Worm (Caenorhabditis elegans): ENCODE data around the gene lgc-18.
A peak's percentile ranks its signal among the peaks of the same experiment; 100 is the strongest.

The lgc-18 gene

DNA sequence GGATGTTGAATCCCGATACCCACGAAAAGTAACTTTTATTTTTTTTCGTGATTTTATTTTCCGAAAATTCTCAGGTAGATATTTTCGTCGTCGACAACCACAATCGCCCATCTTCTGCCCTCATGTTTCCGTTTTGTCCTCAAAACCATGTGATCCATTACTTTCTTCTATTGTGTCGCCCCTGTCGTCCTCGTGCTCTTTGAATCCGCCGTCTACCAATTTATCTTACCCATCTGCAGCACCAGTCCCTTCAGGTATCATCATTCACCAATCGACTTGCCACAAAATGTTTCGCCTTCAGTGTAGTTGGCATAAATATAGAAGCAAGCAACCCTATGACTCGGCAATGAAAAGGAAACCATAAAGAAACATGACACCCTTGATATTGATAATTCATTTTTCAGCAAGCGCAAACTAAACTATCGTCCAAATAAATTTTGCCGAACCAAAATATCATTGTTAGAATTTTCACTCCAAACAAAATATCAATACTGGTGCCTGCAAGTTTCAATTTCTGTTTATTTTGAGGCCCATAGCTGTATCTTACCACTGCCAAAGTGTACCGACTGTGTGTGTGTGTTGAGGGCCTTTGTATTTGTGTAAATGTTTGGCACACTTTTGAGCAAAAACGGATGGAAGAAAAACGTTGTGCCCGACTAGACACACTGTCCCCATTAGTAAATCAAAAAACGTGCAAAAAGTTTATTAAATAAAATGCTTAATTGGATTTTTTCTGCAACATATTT lies 42.4 kb downstream of the lgc-18 start:
- TF ChIP-seq ceh-36 (tag; optimal IDR thresholded peaks at IDR 0.05) (no peak), hmg-4 (GFP tag; optimal IDR thresholded peaks at IDR 0.05) (no peak), flt-1 (GFP tag; IDR thresholded peaks at IDR 0.05) (no peak), sea-1 (GFP tag; conservative IDR thresholded peaks at IDR 0.05) (no peak), hmbx-1 (tag; optimal IDR thresholded peaks at IDR 0.05) (no peak), tbx-11 (GFP tag; IDR thresholded peaks at IDR 0.05) (no peak), tra-4 (tag; optimal IDR thresholded peaks at IDR 0.05) (no peak), B0310.2 (tag; optimal IDR thresholded peaks at IDR 0.05) (no peak), tbx-37 (GFP tag; conservative IDR thresholded peaks at IDR 0.05) (no peak), hnd-1 (tag; optimal IDR thresholded peaks at IDR 0.05) (no peak), ets-7 (tag; optimal IDR thresholded peaks at IDR 0.05) (no peak), ceh-13 (GFP tag; optimal IDR thresholded peaks at IDR 0.05) (no peak), F13C5.2 (tag; optimal IDR thresholded peaks at IDR 0.05) (no peak), aly-1 (tag; optimal IDR thresholded peaks at IDR 0.05) (no peak), ama-1 (optimal IDR thresholded peaks at IDR 0.05) (no peak)

DNA sequence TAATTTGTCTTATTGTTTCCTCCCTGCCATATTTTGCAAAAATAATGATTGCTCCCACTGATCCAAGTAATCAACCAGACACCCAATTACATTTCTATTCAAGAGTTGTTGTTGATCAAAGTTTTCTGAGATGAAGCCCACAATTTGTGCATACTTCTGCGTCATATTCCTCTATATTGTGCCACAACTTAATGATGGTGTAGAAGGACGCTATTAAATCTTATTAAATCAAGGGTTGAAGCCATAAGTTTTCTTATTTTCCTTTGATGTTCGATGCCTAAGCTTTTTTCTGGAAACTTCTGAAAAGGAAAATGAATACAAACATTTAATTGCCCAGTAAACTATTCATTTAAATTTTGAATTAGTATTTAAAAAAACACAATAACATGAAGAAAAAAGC lies 43.4 kb downstream of the lgc-18 start:
- no peak for TF ChIP-seq tbx-37 (GFP tag; conservative IDR thresholded peaks at IDR 0.05)
- peak; percentile 5 for TF ChIP-seq ama-1 (optimal IDR thresholded peaks at IDR 0.05)

ce11 chrX:12169390-12169789 lies 44.0 kb downstream of the lgc-18 start:
- TF ChIP-seq ama-1 (optimal IDR thresholded peaks at IDR 0.05) (peak; percentile 38), tbx-11 (GFP tag; IDR thresholded peaks at IDR 0.05) (no peak)

ce11 chrX:12171631-12172348 lies 46.4 kb downstream of the lgc-18 start, which contains the start of gene F57G12.1:
TSS of gene F57G12.1 (minus strand) at chrX:12171681.
- TF ChIP-seq ceh-13 (GFP tag; optimal IDR thresholded peaks at IDR 0.05) (peak; percentile 7), tbx-11 (GFP tag; IDR thresholded peaks at IDR 0.05) (no peak), F13C5.2 (tag; optimal IDR thresholded peaks at IDR 0.05) (peak; percentile 15), ceh-36 (tag; optimal IDR thresholded peaks at IDR 0.05) (peak; percentile 83), hmg-4 (GFP tag; optimal IDR thresholded peaks at IDR 0.05) (peak; percentile 83), tra-4 (tag; optimal IDR thresholded peaks at IDR 0.05) (no peak), flt-1 (GFP tag; IDR thresholded peaks at IDR 0.05) (peak; percentile 11; the same call in 1 of the 2 replicates), sea-1 (GFP tag; conservative IDR thresholded peaks at IDR 0.05) (no peak)

- TF ChIP-seq hmbx-1 (tag; optimal IDR thresholded peaks at IDR 0.05) (no peak), ceh-13 (GFP tag; optimal IDR thresholded peaks at IDR 0.05) (no peak), hnd-1 (tag; optimal IDR thresholded peaks at IDR 0.05) (no peak), scrt-1 (GFP tag; IDR thresholded peaks at IDR 0.05) (no peak), ets-7 (tag; optimal IDR thresholded peaks at IDR 0.05) (no peak), hmg-4 (GFP tag; optimal IDR thresholded peaks at IDR 0.05) (no peak), ceh-36 (tag; optimal IDR thresholded peaks at IDR 0.05) (no peak), aly-1 (tag; optimal IDR thresholded peaks at IDR 0.05) (no peak), pes-1 (GFP tag; IDR thresholded peaks at IDR 0.05) (no peak), tbx-37 (GFP tag; conservative IDR thresholded peaks at IDR 0.05) (no peak), tbx-11 (GFP tag; IDR thresholded peaks at IDR 0.05) (no peak), sea-1 (GFP tag; conservative IDR thresholded peaks at IDR 0.05) (no peak), tra-4 (tag; optimal IDR thresholded peaks at IDR 0.05) (no peak), B0310.2 (tag; optimal IDR thresholded peaks at IDR 0.05) (no peak), flt-1 (GFP tag; IDR thresholded peaks at IDR 0.05) (no peak), ama-1 (optimal IDR thresholded peaks at IDR 0.05) (no peak)
Measured at ce11 chrX:12172482-12173134, 47.2 kb downstream of the lgc-18 start.

ce11 chrX:12173989-12174388 lies 48.6 kb downstream of the lgc-18 start:
- TF ChIP-seq ceh-13 (GFP tag; optimal IDR thresholded peaks at IDR 0.05) (no peak), B0310.2 (tag; optimal IDR thresholded peaks at IDR 0.05) (no peak), tbx-11 (GFP tag; IDR thresholded peaks at IDR 0.05) (no peak)

ce11 chrX:12174686-12175404 lies 49.4 kb downstream of the lgc-18 start:
- TF ChIP-seq hnd-1 (tag; optimal IDR thresholded peaks at IDR 0.05) = no peak
- TF ChIP-seq pes-1 (GFP tag; IDR thresholded peaks at IDR 0.05) = no peak
- TF ChIP-seq ceh-13 (GFP tag; optimal IDR thresholded peaks at IDR 0.05) = no peak
- no peak for TF ChIP-seq tbx-11 (GFP tag; IDR thresholded peaks at IDR 0.05)
- TF ChIP-seq scrt-1 (GFP tag; IDR thresholded peaks at IDR 0.05) = no peak
- TF ChIP-seq aly-1 (tag; optimal IDR thresholded peaks at IDR 0.05) = no peak
- TF ChIP-seq F13C5.2 (tag; optimal IDR thresholded peaks at IDR 0.05) = no peak
- no peak for TF ChIP-seq hmbx-1 (tag; optimal IDR thresholded peaks at IDR 0.05)
- no peak for TF ChIP-seq tra-4 (tag; optimal IDR thresholded peaks at IDR 0.05)
- no peak for TF ChIP-seq sea-1 (GFP tag; conservative IDR thresholded peaks at IDR 0.05)
- no peak for TF ChIP-seq ceh-36 (tag; optimal IDR thresholded peaks at IDR 0.05)
- no peak for TF ChIP-seq flt-1 (GFP tag; IDR thresholded peaks at IDR 0.05)
- no peak for TF ChIP-seq ama-1 (optimal IDR thresholded peaks at IDR 0.05)
- TF ChIP-seq B0310.2 (tag; optimal IDR thresholded peaks at IDR 0.05) = no peak
- no peak for TF ChIP-seq hmg-4 (GFP tag; optimal IDR thresholded peaks at IDR 0.05)
- no peak for TF ChIP-seq tbx-37 (GFP tag; conservative IDR thresholded peaks at IDR 0.05)
- no peak for TF ChIP-seq ets-7 (tag; optimal IDR thresholded peaks at IDR 0.05)
